Worm (Caenorhabditis elegans) whole organism, L2 larva: ENCODE measurements around the gene fbxa-96.

Source experiments
- Y55F3AM.14 ChIP-seq: fragments of 200-800 bp; sonication (Bioruptor generic); optimal IDR thresholded peaks from 2 replicates; lab custom pipeline; 2018; ENCODE audit warnings: mild to moderate bottlenecking, missing genetic modification characterization, missing compliant biosample characterization
- ZK546.5 ChIP-seq: sonication (generic microtip); optimal IDR thresholded peaks from 2 replicates; lab custom pipeline; 2017; ENCODE audit warnings: missing biosample characterization, missing genetic modification characterization
- aly-2 ChIP-seq: fragments of 150-350 bp; optimal IDR thresholded peaks from 2 replicates; lab custom pipeline; 2014; ENCODE audit warnings: missing biosample characterization, missing genetic modification characterization
- blmp-1 ChIP-seq: sonication (generic microtip); optimal IDR thresholded peaks from 2 replicates; lab custom pipeline; 2017; ENCODE audit warnings: missing genetic modification characterization, mild to moderate bottlenecking, missing compliant biosample characterization, antibody characterized with exemption, moderate library complexity; ENCODE audit not compliant: insufficient read depth
- ceh-16 ChIP-seq: fragments of 150-350 bp; optimal IDR thresholded peaks from 2 replicates; lab custom pipeline; 2014; ENCODE audit warnings: missing biosample characterization, missing genetic modification characterization
- crh-2 ChIP-seq: sonication (generic microtip); optimal IDR thresholded peaks from 2 replicates; lab custom pipeline; 2017; ENCODE audit warnings: missing biosample characterization, missing genetic modification characterization
- gmeb-1 ChIP-seq: fragments of 150-350 bp; optimal IDR thresholded peaks from 2 replicates; lab custom pipeline; 2014; ENCODE audit warnings: missing biosample characterization, missing genetic modification characterization
- lin-13 ChIP-seq: fragments of 150-350 bp; optimal IDR thresholded peaks from 2 replicates; lab custom pipeline; 2014; ENCODE audit warnings: missing biosample characterization, missing genetic modification reagents, missing genetic modification characterization
- lin-39 ChIP-seq: fragments of 150-350 bp; optimal IDR thresholded peaks from 2 replicates; lab custom pipeline; 2014; ENCODE audit warnings: missing biosample characterization, missing genetic modification reagents, missing genetic modification characterization
- lsy-2 ChIP-seq, 2 experiments: fragments of 150-350 bp in 1 of 2; sonication (generic microtip) in 1 of 2; optimal IDR thresholded peaks; 2 replicates each; lab custom pipeline; 2014 to 2017; ENCODE audit warnings: missing biosample characterization in 2 of 2, missing genetic modification characterization in 2 of 2
- mab-5 ChIP-seq: fragments of 150-350 bp; optimal IDR thresholded peaks from 2 replicates; lab custom pipeline; 2014; ENCODE audit warnings: missing biosample characterization, missing genetic modification characterization
- mdl-1 ChIP-seq, 2 experiments: fragments of 150-350 bp in 1 of 2; sonication (generic microtip) in 1 of 2; optimal IDR thresholded peaks; 2 replicates each; lab custom pipeline; 2017; ENCODE audit warnings: missing biosample characterization in 2 of 2, missing genetic modification characterization in 2 of 2
- nhr-10 ChIP-seq: sonication (generic microtip); optimal IDR thresholded peaks from 2 replicates; lab custom pipeline; 2017; ENCODE audit warnings: missing biosample characterization, missing genetic modification characterization
- nhr-12 ChIP-seq: fragments of 150-350 bp; optimal IDR thresholded peaks from 2 replicates; lab custom pipeline; 2014; ENCODE audit warnings: missing biosample characterization, missing genetic modification characterization
- nhr-25 ChIP-seq: fragments of 150-350 bp; sonication (generic microtip); optimal IDR thresholded peaks from 3 replicates; lab custom pipeline; 2014; ENCODE audit warnings: missing biosample characterization, missing genetic modification characterization
- nhr-6 ChIP-seq: fragments of 150-350 bp; optimal IDR thresholded peaks from 2 replicates; lab custom pipeline; 2014; ENCODE audit warnings: missing biosample characterization, missing genetic modification characterization
- sma-9 ChIP-seq, 2 experiments: fragments of 150-350 bp in 1 of 2; sonication (generic microtip) in 1 of 2; optimal IDR thresholded peaks; 2 replicates each; lab custom pipeline; 2014 to 2016; ENCODE audit warnings: missing genetic modification characterization in 2 of 2, mild to moderate bottlenecking in 1 of 2, missing biosample characterization in 1 of 2, missing compliant biosample characterization in 1 of 2, missing genetic modification reagents in 1 of 2, moderate library complexity in 1 of 2
- snpc-4 ChIP-seq: fragments of 150-350 bp; optimal IDR thresholded peaks from 2 replicates; lab custom pipeline; 2014; ENCODE audit warnings: missing biosample characterization, missing genetic modification characterization
- unc-39 ChIP-seq: fragments of 150-350 bp; optimal IDR thresholded peaks from 2 replicates; lab custom pipeline; 2014; ENCODE audit warnings: missing biosample characterization, missing genetic modification characterization
- unc-55 ChIP-seq: fragments of 150-350 bp; sonication (generic microtip); optimal IDR thresholded peaks from 3 replicates; lab custom pipeline; 2014; ENCODE audit warnings: missing biosample characterization, missing genetic modification reagents, missing genetic modification characterization

fbxa-96 gene

DNA sequence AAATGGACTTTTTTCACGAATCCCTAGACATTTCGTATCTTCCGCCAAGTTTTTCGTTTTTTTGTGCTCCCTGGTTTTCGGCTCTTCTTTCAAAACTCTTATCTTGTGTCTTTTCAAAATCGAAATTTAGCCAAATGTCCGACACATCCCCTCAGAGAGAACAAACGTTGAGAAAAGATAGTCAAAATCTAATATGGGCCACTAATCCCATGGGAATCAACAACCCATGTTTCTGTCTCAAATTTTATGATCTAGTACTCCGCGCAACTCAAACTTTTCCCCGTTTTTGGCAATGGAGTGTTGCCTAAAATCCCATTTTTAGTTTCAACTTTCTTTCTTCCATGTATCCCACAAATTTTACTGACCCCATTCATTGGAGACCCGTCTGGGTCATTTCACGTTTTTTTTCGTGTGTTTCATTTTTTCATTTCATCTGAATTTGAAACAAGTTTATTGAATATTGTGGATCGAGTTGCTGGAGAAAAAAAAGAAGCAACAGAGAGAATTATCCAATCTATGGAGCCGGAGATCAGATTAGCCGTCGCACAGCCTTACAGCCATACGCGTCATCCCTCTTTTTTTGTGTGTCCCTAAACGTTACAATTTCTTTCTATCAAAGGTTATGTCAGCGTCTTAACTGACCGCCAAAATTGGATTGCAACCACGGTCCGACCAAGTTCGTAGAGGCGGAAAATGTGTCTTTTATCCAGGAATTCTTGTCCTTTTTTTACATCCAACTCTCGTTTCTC lies 48.5 kb downstream of the fbxa-96 start:
- TF ChIP-seq Y55F3AM.14 (GFP tag; lab: Kevin White, UChicago) = no peak
- TF ChIP-seq snpc-4 (tag; lab: Kevin White, UChicago) = peak; percentile 12
- TF ChIP-seq lsy-2 (tag; optimal IDR thresholded peaks at IDR 0.05; lab: Kevin White, UChicago) = peak in 1 of 2 experiments; percentile 5
- TF ChIP-seq unc-55 (GFP tag; lab: Kevin White, UChicago) = no peak
- no peak for TF ChIP-seq nhr-12 (tag; lab: Kevin White, UChicago)
- no peak for TF ChIP-seq crh-2 (tag; lab: Kevin White, UChicago)
- TF ChIP-seq mdl-1 (tag; optimal IDR thresholded peaks at IDR 0.05; lab: Kevin White, UChicago) = no peak
- peak; percentile 67 for TF ChIP-seq mab-5 (tag; lab: Kevin White, UChicago)
- no peak for TF ChIP-seq blmp-1 (tag; lab: Kevin White, UChicago)
- TF ChIP-seq ceh-16 (tag; lab: Kevin White, UChicago) = no peak

DNA sequence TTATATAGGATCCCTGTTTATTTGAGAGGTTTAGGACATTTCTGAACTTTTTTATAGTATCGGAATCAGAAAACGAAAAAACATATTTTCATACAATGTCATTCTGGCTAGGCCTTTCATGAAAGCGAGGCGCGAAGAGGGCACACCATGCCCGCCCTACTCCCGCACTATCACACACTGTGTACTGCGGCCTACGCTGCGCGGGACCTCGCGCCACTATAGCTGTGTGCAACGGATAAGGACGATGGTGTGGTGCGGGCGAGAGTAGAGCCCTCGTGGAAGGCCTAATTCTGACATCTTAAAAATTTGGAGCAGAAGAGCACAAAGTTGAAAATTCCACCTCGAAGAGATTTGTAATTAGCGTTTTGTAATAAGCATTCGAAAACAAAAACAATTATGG lies 49.3 kb downstream of the fbxa-96 start:
- TF ChIP-seq unc-39 (tag; lab: Kevin White, UChicago) = no peak
- TF ChIP-seq gmeb-1 (tag; lab: Kevin White, UChicago) = no peak
- TF ChIP-seq nhr-25 (tag; lab: Kevin White, UChicago) = no peak
- TF ChIP-seq snpc-4 (tag; lab: Kevin White, UChicago) = peak; percentile 75
- no peak for TF ChIP-seq nhr-6 (tag; lab: Kevin White, UChicago)
- no peak for TF ChIP-seq sma-9 (GFP tag; optimal IDR thresholded peaks at IDR 0.05; lab: Kevin White, UChicago)
- no peak for TF ChIP-seq sma-9 (tag; optimal IDR thresholded peaks at IDR 0.05; lab: Kevin White, UChicago)

DNA sequence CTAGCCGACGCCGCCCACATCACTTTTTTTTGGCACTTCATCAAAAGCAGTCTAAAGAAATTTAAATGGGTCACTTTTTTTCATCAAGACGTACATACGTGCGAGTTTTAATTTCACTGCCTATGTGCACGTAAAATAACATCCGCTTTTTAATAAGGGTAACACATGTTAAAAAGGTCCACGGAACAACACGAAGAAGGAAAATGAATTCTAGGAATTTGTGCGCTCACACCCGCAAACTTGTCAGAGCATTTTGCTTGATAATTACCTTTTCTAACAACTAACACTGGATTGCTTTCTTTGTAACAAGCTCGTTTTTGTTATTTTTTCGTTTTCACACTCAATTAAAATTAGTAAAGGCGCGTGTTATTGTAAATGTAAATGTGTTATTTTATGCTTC lies 51.5 kb downstream of the fbxa-96 start:
- TF ChIP-seq mab-5 (tag; lab: Kevin White, UChicago) (no peak), ZK546.5 (tag; lab: Kevin White, UChicago) (no peak), aly-2 (tag; lab: Kevin White, UChicago) (no peak), lin-13 (GFP tag; lab: Kevin White, UChicago) (no peak), lsy-2 (tag; optimal IDR thresholded peaks at IDR 0.05; lab: Kevin White, UChicago) (no peak), nhr-10 (tag; lab: Kevin White, UChicago) (no peak), lin-39 (no peak)
